Fruit fly (Drosophila melanogaster): ENCODE data around the gene CG5693.

DNA sequence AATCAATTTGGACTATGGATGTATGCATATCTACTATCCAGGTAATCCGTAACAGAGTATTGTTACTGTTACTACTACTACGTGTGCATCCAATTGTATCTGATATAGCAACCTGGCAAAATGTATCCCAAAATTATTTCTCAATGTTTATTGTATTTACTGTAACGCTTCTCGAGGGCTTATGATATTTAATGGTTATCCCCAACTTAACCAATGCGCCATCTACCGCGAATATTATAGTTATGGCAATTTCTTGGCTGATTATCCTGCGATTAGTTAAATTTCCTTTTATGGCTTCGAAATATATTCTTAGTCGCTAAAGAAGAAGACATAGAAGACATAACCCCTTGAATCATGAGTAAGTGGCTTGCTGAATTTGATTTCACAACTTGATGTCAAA lies 42.7 kb upstream of the CG5693 start:
- TF ChIP-seq stc (GFP tag; IDR thresholded peaks at IDR 0.05) (no peak), CG6654 (GFP tag; optimal IDR thresholded peaks at IDR 0.05) (no peak), CG10959 (GFP tag; IDR thresholded peaks at IDR 0.05) (no peak), CG6854 (GFP tag; optimal IDR thresholded peaks at IDR 0.05) (no peak), salm (tag; optimal IDR thresholded peaks at IDR 0.05) (no peak), slou (GFP tag; optimal IDR thresholded peaks at IDR 0.05) (no peak), sug (tag; optimal IDR thresholded peaks at IDR 0.05) (no peak), gce (GFP tag; IDR thresholded peaks at IDR 0.05) (no peak), grn (GFP tag; optimal IDR thresholded peaks at IDR 0.05) (no peak), BEAF-32 (GFP tag; optimal IDR thresholded peaks at IDR 0.05) (no peak)
